Worm (Caenorhabditis elegans) whole organism, L4 larva: ENCODE results near the gene nlp-68.

Experiments used
- D1046.2 ChIP-seq: fragments of 200-800 bp; sonication (Bioruptor generic); IDR thresholded peaks from 2 replicates; pipeline ENCODE4 v1.3.6; 2022; ENCODE audit warnings: missing genetic modification characterization, missing compliant biosample characterization
- F37D6.2 ChIP-seq: sonication (generic microtip); optimal IDR thresholded peaks from 2 replicates; lab custom pipeline; 2016; ENCODE audit warnings: mild to moderate bottlenecking, missing genetic modification characterization, missing compliant biosample characterization
- F44E2.7 ChIP-seq: fragments of 200-800 bp; sonication (Bioruptor generic); IDR thresholded peaks from 2 replicates; pipeline ENCODE4 v2.1.2; 2022; ENCODE audit warnings: missing genetic modification characterization, missing compliant biosample characterization
- T20F7.1 ChIP-seq: fragments of 200-800 bp; sonication (Bioruptor generic); optimal IDR thresholded peaks from 2 replicates; lab custom pipeline; 2018; ENCODE audit warnings: mild to moderate bottlenecking, missing genetic modification characterization, missing compliant biosample characterization
- T26A8.4 ChIP-seq: fragments of 200-800 bp; sonication (Bioruptor generic); IDR thresholded peaks from 2 replicates; pipeline ENCODE4 v1.3.6; 2022; ENCODE audit warnings: missing genetic modification characterization, missing compliant biosample characterization
- Y48G9A.11 ChIP-seq: fragments of 200-800 bp; sonication (Bioruptor generic); IDR thresholded peaks from 2 replicates; pipeline ENCODE4 v1.3.6; 2022; ENCODE audit warnings: missing genetic modification reagents, missing genetic modification characterization, missing compliant biosample characterization
- Y5F2A.4 ChIP-seq: fragments of 200-800 bp; sonication (Bioruptor generic); optimal IDR thresholded peaks from 2 replicates; lab custom pipeline; 2018; ENCODE audit warnings: mild to moderate bottlenecking, missing genetic modification characterization, missing compliant biosample characterization
- aha-1 ChIP-seq: fragments of 150-350 bp; peaks from one replicate; lab custom pipeline; 2014; ENCODE audit warnings: missing biosample characterization, missing genetic modification characterization
- ama-1 ChIP-seq: fragments of 150-350 bp; optimal IDR thresholded peaks from 2 replicates; lab custom pipeline; 2014; ENCODE audit warnings: inconsistent platforms, mixed read lengths
- attf-4 ChIP-seq: sonication (generic microtip); optimal IDR thresholded peaks from 3 replicates; lab custom pipeline; 2017; ENCODE audit warnings: missing biosample characterization, missing genetic modification characterization
- ceh-20 ChIP-seq: fragments of 200-800 bp; sonication (Bioruptor generic); IDR thresholded peaks from 2 replicates; pipeline ENCODE4 v1.3.6; 2022; ENCODE audit warnings: missing genetic modification reagents, missing genetic modification characterization, missing compliant biosample characterization
- ceh-28 ChIP-seq: fragments of 150-350 bp; optimal IDR thresholded peaks from 2 replicates; lab custom pipeline; 2014; ENCODE audit warnings: missing biosample characterization, missing genetic modification reagents, missing genetic modification characterization
- ceh-44 ChIP-seq: fragments of 200-800 bp; sonication (Bioruptor generic); IDR thresholded peaks from 2 replicates; pipeline ENCODE4 v1.3.6; 2022; ENCODE audit warnings: missing genetic modification reagents, missing genetic modification characterization, missing compliant biosample characterization
- ctbp-1 ChIP-seq: fragments of 200-800 bp; sonication (Bioruptor generic); IDR thresholded peaks from 2 replicates; pipeline ENCODE4 v1.3.6; 2022; ENCODE audit warnings: missing genetic modification reagents, missing genetic modification characterization, missing compliant biosample characterization
- daf-12 ChIP-seq: fragments of 150-350 bp; optimal IDR thresholded peaks from 2 replicates; lab custom pipeline; 2014; ENCODE audit warnings: missing biosample characterization, missing genetic modification reagents, missing genetic modification characterization
- daf-8 ChIP-seq: fragments of 200-800 bp; sonication (Bioruptor generic); IDR thresholded peaks from 2 replicates; pipeline ENCODE4 v1.3.6; 2022; ENCODE audit warnings: missing genetic modification characterization, missing compliant biosample characterization
- dmd-6 ChIP-seq: fragments of 200-800 bp; sonication (Bioruptor generic); IDR thresholded peaks from 2 replicates; pipeline ENCODE4 v1.3.6; 2022; ENCODE audit warnings: missing genetic modification reagents, missing genetic modification characterization, missing compliant biosample characterization
- dpl-1 ChIP-seq: fragments of 150-350 bp; optimal IDR thresholded peaks from 2 replicates; lab custom pipeline; 2014; ENCODE audit warnings: missing biosample characterization, missing genetic modification reagents, missing genetic modification characterization
- egl-43 ChIP-seq: fragments of 200-800 bp; sonication (Bioruptor generic); IDR thresholded peaks from 2 replicates; pipeline ENCODE4 v1.3.6; 2022; ENCODE audit warnings: missing genetic modification reagents, missing genetic modification characterization, missing compliant biosample characterization
- fkh-10 ChIP-seq: fragments of 150-350 bp; optimal IDR thresholded peaks from 2 replicates; lab custom pipeline; 2014; ENCODE audit warnings: missing biosample characterization, missing genetic modification reagents, missing genetic modification characterization
- hlh-11 ChIP-seq: fragments of 200-800 bp; sonication (Bioruptor generic); optimal IDR thresholded peaks from 2 replicates; lab custom pipeline; 2018; ENCODE audit warnings: mild to moderate bottlenecking, missing genetic modification characterization, missing compliant biosample characterization
- hmg-1.1 ChIP-seq: fragments of 200-800 bp; sonication (Bioruptor generic); IDR thresholded peaks from 2 replicates; pipeline ENCODE4 v1.3.6; 2022; ENCODE audit warnings: missing genetic modification reagents, missing genetic modification characterization, missing compliant biosample characterization
- jun-1 ChIP-seq: fragments of 150-350 bp; optimal IDR thresholded peaks from 2 replicates; lab custom pipeline; 2014; ENCODE audit warnings: missing biosample characterization, missing genetic modification reagents, missing genetic modification characterization
- lin-13 ChIP-seq: fragments of 150-350 bp; optimal IDR thresholded peaks from 2 replicates; lab custom pipeline; 2014; ENCODE audit warnings: missing biosample characterization, missing genetic modification reagents, missing genetic modification characterization
- lin-15B ChIP-seq: fragments of 150-350 bp; sonication (generic microtip); optimal IDR thresholded peaks from 3 replicates; lab custom pipeline; 2014; ENCODE audit warnings: missing biosample characterization, missing genetic modification characterization
- lin-29 ChIP-seq: fragments of 200-800 bp; sonication (Bioruptor generic); IDR thresholded peaks from 2 replicates; pipeline ENCODE4 v1.3.6; 2022; ENCODE audit warnings: missing genetic modification reagents, missing genetic modification characterization, missing compliant biosample characterization
- lir-3 ChIP-seq: sonication (generic microtip); optimal IDR thresholded peaks from 2 replicates; lab custom pipeline; 2016; ENCODE audit warnings: mild to moderate bottlenecking, missing genetic modification characterization, missing compliant biosample characterization
- lsy-2 ChIP-seq, 2 experiments: fragments of 150-350 bp in 1 of 2; sonication (generic microtip) in 1 of 2; optimal IDR thresholded peaks; 2 replicates each; lab custom pipeline; 2014 to 2017; ENCODE audit warnings: missing biosample characterization in 2 of 2, missing genetic modification characterization in 2 of 2
- mdl-1 ChIP-seq, 2 experiments: fragments of 150-350 bp in 1 of 2; sonication (generic microtip) in 1 of 2; optimal IDR thresholded peaks; 2 replicates each; lab custom pipeline; 2014 to 2017; ENCODE audit warnings: missing biosample characterization in 2 of 2, missing genetic modification characterization in 2 of 2
- mep-1 ChIP-seq: fragments of 150-350 bp; sonication (generic microtip); optimal IDR thresholded peaks from 3 replicates; lab custom pipeline; 2014; ENCODE audit warnings: missing biosample characterization, missing genetic modification characterization
- mes-2 ChIP-seq: sonication (generic microtip); optimal IDR thresholded peaks from 2 replicates; lab custom pipeline; 2016; ENCODE audit warnings: missing genotype, mild to moderate bottlenecking, missing genetic modification characterization, missing compliant biosample characterization; ENCODE audit not compliant: poor library complexity, severe bottlenecking
- mxl-3 ChIP-seq: fragments of 200-800 bp; sonication (Bioruptor generic); optimal IDR thresholded peaks from 2 replicates; lab custom pipeline; 2018; ENCODE audit warnings: mild to moderate bottlenecking, missing genetic modification characterization, missing compliant biosample characterization
- nhr-11 ChIP-seq: fragments of 150-350 bp; optimal IDR thresholded peaks from 2 replicates; lab custom pipeline; 2014; ENCODE audit warnings: missing biosample characterization, missing genetic modification characterization
- nhr-76 ChIP-seq: fragments of 150-350 bp; optimal IDR thresholded peaks from 2 replicates; lab custom pipeline; 2014; ENCODE audit warnings: missing biosample characterization, missing genetic modification characterization
- pqm-1 ChIP-seq: sonication (generic microtip); optimal IDR thresholded peaks from 2 replicates; lab custom pipeline; 2017; ENCODE audit warnings: missing biosample characterization, missing genetic modification characterization
- rbr-2 ChIP-seq: sonication (generic microtip); optimal IDR thresholded peaks from 2 replicates; lab custom pipeline; 2016; ENCODE audit warnings: missing genotype, missing genetic modification characterization, missing compliant biosample characterization
- skn-1 ChIP-seq: fragments of 150-350 bp; optimal IDR thresholded peaks from 2 replicates; lab custom pipeline; 2014; ENCODE audit warnings: missing biosample characterization, missing genetic modification characterization
- snpc-4 ChIP-seq: fragments of 150-350 bp; optimal IDR thresholded peaks from 2 replicates; lab custom pipeline; 2014; ENCODE audit warnings: missing biosample characterization, missing genetic modification characterization
- spr-3 ChIP-seq: fragments of 200-800 bp; sonication (Bioruptor generic); optimal IDR thresholded peaks from 2 replicates; lab custom pipeline; 2018; ENCODE audit warnings: mild to moderate bottlenecking, missing genetic modification characterization, missing compliant biosample characterization
- tra-1 ChIP-seq: fragments of 200-800 bp; sonication (Bioruptor generic); IDR thresholded peaks from 2 replicates; pipeline ENCODE4 v1.3.6; 2022; ENCODE audit warnings: missing genetic modification reagents, missing genetic modification characterization, missing compliant biosample characterization
- unc-62 ChIP-seq, 3 experiments: fragments of 150-350 bp in 1 of 3; sonication (generic microtip); optimal IDR thresholded peaks in 2 of 3; peaks in 1 of 3; 1 replicate in 1 of 3; 2 replicates in 2 of 3; lab custom pipeline; 2014 to 2017; ENCODE audit warnings: missing biosample characterization in 3 of 3, missing genetic modification characterization in 3 of 3, missing genetic modification reagents in 3 of 3, missing genotype in 1 of 3
- zfp-3 ChIP-seq: fragments of 200-800 bp; sonication (Bioruptor generic); conservative IDR thresholded peaks from 2 replicates; pipeline ENCODE4 v1.3.6; 2022; ENCODE audit warnings: missing genetic modification reagents, missing genetic modification characterization, missing compliant biosample characterization
- zip-11 ChIP-seq: fragments of 200-800 bp; sonication (Bioruptor generic); IDR thresholded peaks from 2 replicates; pipeline ENCODE4 v1.3.6; 2022; ENCODE audit warnings: missing genetic modification characterization, missing compliant biosample characterization

The nlp-68 gene

ce11 chrIII:10525927-10526326, 13.0 kb downstream of the nlp-68 start:
- no peak for TF ChIP-seq dpl-1 (GFP tag; lab: Kevin White, UChicago)
- TF ChIP-seq lin-13 (GFP tag; lab: Kevin White, UChicago): no peak
- TF ChIP-seq mep-1: no peak
- no peak for TF ChIP-seq pqm-1 (tag; lab: Kevin White, UChicago)
- no peak for TF ChIP-seq T20F7.1
- TF ChIP-seq dmd-6 (GFP tag; lab: Robert Waterston, UW): no peak
- peak; percentile 82 for TF ChIP-seq aha-1 (tag; lab: Kevin White, UChicago)
- no peak for TF ChIP-seq fkh-10 (GFP tag; lab: Kevin White, UChicago)
- no peak for TF ChIP-seq F37D6.2 (tag; lab: Kevin White, UChicago)
- no peak for TF ChIP-seq daf-8
- TF ChIP-seq Y48G9A.11: no peak
- TF ChIP-seq lin-15B (tag; lab: Kevin White, UChicago): no peak
- peak; percentile 67 for TF ChIP-seq nhr-11 (tag; lab: Kevin White, UChicago)
- no peak for TF ChIP-seq lin-29
- no peak for TF ChIP-seq lir-3 (tag; lab: Kevin White, UChicago)
- no peak for TF ChIP-seq zip-11
- TF ChIP-seq snpc-4 (tag; lab: Kevin White, UChicago): no peak
- TF ChIP-seq ctbp-1: no peak
- peak; percentile 4 for TF ChIP-seq mes-2 (tag; lab: Kevin White, UChicago)
- TF ChIP-seq F44E2.7: no peak
- no peak for TF ChIP-seq egl-43 (GFP tag; lab: Robert Waterston, UW)
- no peak for TF ChIP-seq mdl-1 (tag; optimal IDR thresholded peaks at IDR 0.05; lab: Kevin White, UChicago)
- TF ChIP-seq jun-1 (tag; lab: Kevin White, UChicago): no peak
- TF ChIP-seq unc-62 (GFP tag; optimal IDR thresholded peaks at IDR 0.05 in 1 of 2; lab: Kevin White, UChicago): peak in 1 of 2 experiments; percentile 48
- TF ChIP-seq unc-62 (tag; optimal IDR thresholded peaks at IDR 0.05; lab: Kevin White, UChicago): no peak
- no peak for TF ChIP-seq Y5F2A.4 (GFP tag; lab: Kevin White, UChicago)
- TF ChIP-seq mxl-3: peak; percentile 50
- TF ChIP-seq nhr-76: no peak
- TF ChIP-seq spr-3 (GFP tag; lab: Kevin White, UChicago): no peak
- TF ChIP-seq lsy-2 (tag; optimal IDR thresholded peaks at IDR 0.05; lab: Kevin White, UChicago): no peak
- TF ChIP-seq hlh-11 (tag; lab: Kevin White, UChicago): peak; percentile 27
- no peak for TF ChIP-seq ceh-44
- no peak for TF ChIP-seq rbr-2 (tag; lab: Kevin White, UChicago)
- no peak for TF ChIP-seq ceh-28 (tag; lab: Kevin White, UChicago)
- TF ChIP-seq attf-4 (tag; lab: Kevin White, UChicago): no peak
- TF ChIP-seq T26A8.4 (GFP tag; lab: Robert Waterston, UW): no peak
- no peak for TF ChIP-seq daf-12 (tag; lab: Kevin White, UChicago)
- no peak for TF ChIP-seq hmg-1.1 (GFP tag; lab: Robert Waterston, UW)
- no peak for TF ChIP-seq ama-1 (lab: Kevin White, UChicago)
- TF ChIP-seq, all 104 proteins: peak for 6

ce11 chrIII:10524823-10525222, 14.1 kb downstream of the nlp-68 start:
- no peak for TF ChIP-seq zfp-3 (GFP tag; lab: Robert Waterston, UW)

ce11 chrIII:10523025-10523424, 15.9 kb downstream of the nlp-68 start:
- TF ChIP-seq lir-3 (tag; lab: Kevin White, UChicago) (no peak), mxl-3 (no peak), ceh-20 (no peak), skn-1 (tag; lab: Kevin White, UChicago) (no peak), D1046.2 (GFP tag; lab: Robert Waterston, UW) (no peak), tra-1 (GFP tag; lab: Robert Waterston, UW) (no peak)
